Worm (Caenorhabditis elegans): ENCODE results near the gene K10C2.8.

ce11 chrX:6403122-6403521, 34.3 kb downstream of the K10C2.8 start, which contains the start of gene glt-4:
- TF ChIP-seq fos-1 (tag; optimal IDR thresholded peaks at IDR 0.05) (no peak), ceh-20 (GFP tag; IDR thresholded peaks at IDR 0.05) (no peak), pqm-1 (tag; optimal IDR thresholded peaks at IDR 0.05) (no peak), mxl-3 (GFP tag; optimal IDR thresholded peaks at IDR 0.05) (no peak), ZK337.2 (GFP tag; IDR thresholded peaks at IDR 0.05) (no peak), spr-3 (GFP tag; optimal IDR thresholded peaks at IDR 0.05) (no peak), ama-1 (optimal IDR thresholded peaks at IDR 0.05) (no peak), vab-7 (GFP tag; IDR thresholded peaks at IDR 0.05) (no peak), ceh-82 (tag; optimal IDR thresholded peaks at IDR 0.05) (no peak), skn-1 (tag; optimal IDR thresholded peaks at IDR 0.05) (no peak), zfp-2 (tag; optimal IDR thresholded peaks at IDR 0.05) (no peak), madf-5 (GFP tag; IDR thresholded peaks at IDR 0.05) (no peak)
